Worm (Caenorhabditis elegans): ENCODE results near the gene str-69.

DNA sequence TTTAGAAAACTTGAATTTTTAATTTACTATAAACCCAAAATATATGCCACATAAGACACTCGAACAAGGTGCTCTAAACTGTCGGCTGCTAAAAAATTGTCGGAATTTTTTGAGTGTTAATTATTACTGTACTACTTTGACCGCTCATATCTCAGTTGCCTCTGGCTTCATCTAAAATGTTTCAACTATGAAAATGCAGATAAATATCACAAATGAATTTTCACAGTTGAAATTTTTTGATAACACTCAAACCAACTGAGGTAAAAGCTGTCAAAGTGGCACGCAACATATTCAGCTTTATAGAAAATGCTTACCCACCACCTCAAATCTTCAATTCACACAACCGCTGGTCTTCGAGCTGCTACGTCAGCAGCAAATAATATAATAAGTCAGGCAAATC lies 16.9 kb downstream of the str-69 start, which contains the start of gene acs-21:
- TF ChIP-seq ama-1 (optimal IDR thresholded peaks at IDR 0.05) = no peak
- TF ChIP-seq cey-2 (tag; optimal IDR thresholded peaks at IDR 0.05; ENCODE audit: borderline replicate concordance, insufficient read depth) = no peak
- TF ChIP-seq fos-1 (tag; optimal IDR thresholded peaks at IDR 0.05) = no peak
- TF ChIP-seq T20F7.1 (GFP tag; optimal IDR thresholded peaks at IDR 0.05) = no peak
- no peak for TF ChIP-seq F44E2.7 (GFP tag; IDR thresholded peaks at IDR 0.05)
- TF ChIP-seq T26A8.4 (GFP tag; IDR thresholded peaks at IDR 0.05) = no peak
- TF ChIP-seq nhr-25 (tag; optimal IDR thresholded peaks at IDR 0.05; ENCODE audit: borderline replicate concordance, insufficient read depth) = no peak
- TF ChIP-seq nhr-11 (tag; optimal IDR thresholded peaks at IDR 0.05) = no peak
